Fruit fly (Drosophila melanogaster): ENCODE results near the gene ush.

dm6 chr2L:496841-497240, 20.8 kb downstream of the ush start:
- no peak for TF ChIP-seq unpg (GFP tag; optimal IDR thresholded peaks at IDR 0.05)
- no peak for TF ChIP-seq az2 (GFP tag; optimal IDR thresholded peaks at IDR 0.05)
- TF ChIP-seq dimm (GFP tag; IDR thresholded peaks at IDR 0.05): no peak
- TF ChIP-seq Vsx1 (GFP tag; optimal IDR thresholded peaks at IDR 0.05): no peak
- TF ChIP-seq Mrtf (GFP tag; IDR thresholded peaks at IDR 0.05): no peak
- TF ChIP-seq Atf-2 (GFP tag; optimal IDR thresholded peaks at IDR 0.05): no peak
- TF ChIP-seq CG12071 (GFP tag; optimal IDR thresholded peaks at IDR 0.05): no peak
- TF ChIP-seq Max (GFP tag; optimal IDR thresholded peaks at IDR 0.05): no peak
- TF ChIP-seq h (optimal IDR thresholded peaks at IDR 0.05): no peak
- no peak for TF ChIP-seq gsb-n (tag; optimal IDR thresholded peaks at IDR 0.05)
- no peak for TF ChIP-seq CG11560 (tag; IDR thresholded peaks at IDR 0.05)
- TF ChIP-seq CG15011 (GFP tag; optimal IDR thresholded peaks at IDR 0.05): no peak

Measured in whole organism, embryonic.